Worm (Caenorhabditis elegans): ENCODE data around the gene pqe-1.

DNA sequence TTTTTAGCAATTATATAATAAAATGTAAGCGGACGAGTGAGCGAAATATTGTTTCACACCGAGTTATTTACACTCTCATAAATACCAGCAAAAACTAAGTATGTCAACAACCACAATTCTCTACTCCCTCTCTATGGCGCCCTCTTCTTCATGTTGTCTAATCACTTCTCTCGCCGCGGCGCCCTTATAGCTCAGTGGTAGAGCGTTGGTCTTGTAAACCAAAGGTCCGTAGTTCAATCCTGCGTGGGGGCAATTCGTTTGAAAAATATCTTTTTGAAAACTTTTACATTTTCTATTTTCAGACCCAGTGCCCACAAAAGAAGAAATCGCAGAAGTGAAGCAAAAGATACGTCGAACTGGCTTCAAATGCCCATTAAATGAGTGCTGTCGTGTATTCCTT, 5.3 kb upstream of the pqe-1 start:
- no peak for TF ChIP-seq nhr-28 (tag; optimal IDR thresholded peaks at IDR 0.05)
- peak; percentile 20 for TF ChIP-seq R02D3.7 (tag; optimal IDR thresholded peaks at IDR 0.05)

Data from whole organism, L3 larva.